Worm (Caenorhabditis elegans) whole organism, L1 larva: ENCODE data around the gene med-2.
A peak's percentile ranks its signal among the peaks of the same experiment; 100 is the strongest.

Experiments used
- lsy-2 ChIP-seq, 2 experiments: fragments of 150-350 bp; optimal IDR thresholded peaks; 2 replicates each; lab custom pipeline; 2014; ENCODE audit warnings: missing biosample characterization in 2 of 2, missing genetic modification characterization in 2 of 2
- nhr-237 ChIP-seq: fragments of 150-350 bp; optimal IDR thresholded peaks from 2 replicates; lab custom pipeline; 2014; ENCODE audit warnings: missing biosample characterization, missing genetic modification characterization

The med-2 gene

DNA sequence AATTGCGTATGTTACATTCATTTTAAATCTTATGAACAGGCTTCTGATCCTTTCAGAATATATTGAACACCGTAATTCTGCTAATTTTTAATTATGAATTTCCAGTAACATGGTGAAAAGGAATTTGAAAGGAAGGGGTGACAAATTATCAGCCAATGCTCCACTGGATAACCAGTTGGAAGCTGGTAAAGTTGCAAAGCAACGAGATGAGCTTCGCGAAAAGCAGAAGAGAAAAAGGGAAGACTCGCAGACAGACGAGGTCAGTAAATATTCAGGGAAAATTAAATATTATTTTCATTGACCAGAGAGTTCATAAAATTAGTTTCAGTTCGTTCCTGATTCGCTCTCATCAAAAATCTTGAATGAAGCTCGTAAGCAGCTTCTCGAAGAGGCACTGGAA lies 47.6 kb downstream of the med-2 start, which contains the start of gene byn-1:
Gene byn-1 (plus strand): TSS at position 106 of the 400 bp plus-strand sequence.
- TF ChIP-seq lsy-2 (tag; optimal IDR thresholded peaks at IDR 0.05; lab: Kevin White, UChicago) (peak in 1 of 2 experiments; percentile 18), nhr-237 (tag; lab: Kevin White, UChicago) (no peak)
